Worm (Caenorhabditis elegans) whole organism, L4/young adult: ENCODE data around the gene C39E6.2.

Experiments used
- dao-5 ChIP-seq: sonication (generic microtip); optimal IDR thresholded peaks from 2 replicates; lab custom pipeline; 2016; ENCODE audit warnings: missing genotype, missing genetic modification characterization, moderate library complexity, missing compliant biosample characterization
- him-1 ChIP-seq: sonication (generic microtip); optimal IDR thresholded peaks from 2 replicates; lab custom pipeline; 2016; ENCODE audit warnings: missing genotype, missing genetic modification reagents, missing genetic modification characterization, missing compliant biosample characterization

ce11 chrX:4732752-4733151 lies 22.2 kb downstream of the C39E6.2 start, which contains the start of gene aman-1:
- TF ChIP-seq dao-5 (tag; lab: Kevin White, UChicago) (no peak), him-1 (tag; lab: Kevin White, UChicago) (no peak)
